In genomic region chrX:3948889-3949288, dm6 we compare ENCODE assay signal across 1 fruit fly cellular context.
TF ChIP-seq lines count a peak whose summit lies in the region.

Gene Vap33 (plus strand): TSS chrX:3948975.

TF ChIP-seq in whole organism, embryonic, 481 proteins besides CTCF, POLR2A, EP300 and RAD21 (continued from another document):
- TF ChIP-seq CG6791 (GFP tag; IDR thresholded peaks at IDR 0.05; lab: Robert Waterston, UW; ENCODE audit: partially characterized antibody) (peak; percentile 89), cas (GFP tag; IDR thresholded peaks at IDR 0.05; lab: Robert Waterston, UW) (no peak), CG10147 (GFP tag; optimal IDR thresholded peaks at IDR 0.05; lab: Kevin White, UChicago) (no peak), CG30020 (tag; optimal IDR thresholded peaks at IDR 0.05; lab: Kevin White, UChicago) (peak; percentile 0), nom (GFP tag; optimal IDR thresholded peaks at IDR 0.05; lab: Kevin White, UChicago) (no peak), ash1 (GFP tag; optimal IDR thresholded peaks at IDR 0.05; lab: Kevin White, UChicago) (no peak), CG32772 (GFP tag; IDR thresholded peaks at IDR 0.05; lab: Robert Waterston, UW) (peak; percentile 20; the same call in 1 of the 2 replicates), CG32532 (GFP tag; IDR thresholded peaks at IDR 0.05; lab: Robert Waterston, UW) (no peak), Optix (GFP tag; IDR thresholded peaks at IDR 0.05; lab: Robert Waterston, UW) (no peak), MBD-R2 (GFP tag; IDR thresholded peaks at IDR 0.05; lab: Robert Waterston, UW) (peak; percentile 50), phol (tag; optimal IDR thresholded peaks at IDR 0.05; lab: Kevin White, UChicago) (no peak), Jarid2 (GFP tag; optimal IDR thresholded peaks at IDR 0.05; lab: Kevin White, UChicago) (no peak), sug (tag; optimal IDR thresholded peaks at IDR 0.05; lab: Kevin White, UChicago) (no peak), CrebB (tag; optimal IDR thresholded peaks at IDR 0.05; lab: Kevin White, UChicago) (no peak), Atf3 (GFP tag; optimal IDR thresholded peaks at IDR 0.05; lab: Kevin White, UChicago) (no peak), stwl (tag; optimal IDR thresholded peaks at IDR 0.05; lab: Kevin White, UChicago) (peak; percentile 26), CG2129 (GFP tag; IDR thresholded peaks at IDR 0.05; lab: Robert Waterston, UW; ENCODE audit: partially characterized antibody) (peak; percentile 82), CG4820 (GFP tag; optimal IDR thresholded peaks at IDR 0.05; lab: Kevin White, UChicago) (no peak), MESR4 (GFP tag; optimal IDR thresholded peaks at IDR 0.05; lab: Kevin White, UChicago) (peak; percentile 57), CG13287 (GFP tag; IDR thresholded peaks at IDR 0.05; lab: Robert Waterston, UW; ENCODE audit: partially characterized antibody) (peak; percentile 91), mld (GFP tag; IDR thresholded peaks at IDR 0.05; lab: Robert Waterston, UW; ENCODE audit: partially characterized antibody) (peak; percentile 82; the same call in 2 of the 3 replicates), CG12236 (GFP tag; optimal IDR thresholded peaks at IDR 0.05; lab: Kevin White, UChicago) (no peak), cg (GFP tag; optimal IDR thresholded peaks at IDR 0.05; lab: Kevin White, UChicago) (peak; percentile 43), HLH4C (GFP tag; IDR thresholded peaks at IDR 0.05; lab: Robert Waterston, UW; ENCODE audit: partially characterized antibody) (peak; percentile 90), hbn (GFP tag; IDR thresholded peaks at IDR 0.05; lab: Robert Waterston, UW; ENCODE audit: partially characterized antibody) (peak; percentile 86), Gug (GFP tag; IDR thresholded peaks at IDR 0.05; lab: Robert Waterston, UW) (no peak), pzg (GFP tag; optimal IDR thresholded peaks at IDR 0.05; lab: Kevin White, UChicago) (peak; percentile 32), Xrp1 (GFP tag; IDR thresholded peaks at IDR 0.05; lab: Robert Waterston, UW) (0 out of 2 replicates have a peak, but pooled peaks have one; percentile 13), CG6272 (GFP tag; IDR thresholded peaks at IDR 0.05; lab: Robert Waterston, UW) (no peak), jing (GFP tag; optimal IDR thresholded peaks at IDR 0.05; lab: Kevin White, UChicago) (no peak), Doc3 (GFP tag; IDR thresholded peaks at IDR 0.05; lab: Robert Waterston, UW; ENCODE audit: partially characterized antibody) (peak; percentile 92), Sin3A (optimal IDR thresholded peaks at IDR 0.05; lab: Kevin White, UChicago) (peak; percentile 42), ham (GFP tag; IDR thresholded peaks at IDR 0.05; lab: Robert Waterston, UW) (no peak), gfzf (GFP tag; optimal IDR thresholded peaks at IDR 0.05; lab: Kevin White, UChicago) (no peak), slp2 (GFP tag; optimal IDR thresholded peaks at IDR 0.05; lab: Kevin White, UChicago) (no peak), en (GFP tag; optimal IDR thresholded peaks at IDR 0.05; lab: Kevin White, UChicago) (no peak), sqz (GFP tag; optimal IDR thresholded peaks at IDR 0.05; lab: Kevin White, UChicago) (peak; percentile 75), Fer1 (GFP tag; optimal IDR thresholded peaks at IDR 0.05; lab: Kevin White, UChicago) (no peak), Ets65A (GFP tag; lab: Kevin White, UChicago) (no peak), hth (optimal IDR thresholded peaks at IDR 0.05; lab: Kevin White, UChicago) (no peak), Opbp (GFP tag; IDR thresholded peaks at IDR 0.05; lab: Robert Waterston, UW; ENCODE audit: partially characterized antibody) (peak; percentile 89), z (GFP tag; IDR thresholded peaks at IDR 0.05; lab: Robert Waterston, UW) (no peak), CG11093 (GFP tag; IDR thresholded peaks at IDR 0.05; lab: Robert Waterston, UW) (no peak), row (GFP tag; IDR thresholded peaks at IDR 0.05; lab: Robert Waterston, UW) (peak; percentile 47; the same call in 1 of the 3 replicates), Sry-δ (GFP tag; optimal IDR thresholded peaks at IDR 0.05; lab: Kevin White, UChicago) (peak; percentile 83), so (GFP tag; IDR thresholded peaks at IDR 0.05; lab: Robert Waterston, UW) (no peak), exex (tag; optimal IDR thresholded peaks at IDR 0.05; lab: Kevin White, UChicago) (no peak), CG6765 (GFP tag; optimal IDR thresholded peaks at IDR 0.05; lab: Kevin White, UChicago) (no peak), unc-4 (GFP tag; IDR thresholded peaks at IDR 0.05; lab: Robert Waterston, UW; ENCODE audit: partially characterized antibody) (peak; percentile 90), run (tag; optimal IDR thresholded peaks at IDR 0.05; lab: Kevin White, UChicago) (no peak), Dip3 (GFP tag; optimal IDR thresholded peaks at IDR 0.05; lab: Kevin White, UChicago) (no peak), Oaz (GFP tag; IDR thresholded peaks at IDR 0.05; lab: Robert Waterston, UW) (no peak), inv (GFP tag; IDR thresholded peaks at IDR 0.05; lab: Robert Waterston, UW; ENCODE audit: partially characterized antibody) (peak; percentile 91), slbo (GFP tag; IDR thresholded peaks at IDR 0.05; lab: Robert Waterston, UW) (no peak), jigr1 (GFP tag; IDR thresholded peaks at IDR 0.05; lab: Robert Waterston, UW) (peak; percentile 67; the same call in 1 of the 3 replicates), CG7963 (GFP tag; IDR thresholded peaks at IDR 0.05; lab: Robert Waterston, UW; ENCODE audit: partially characterized antibody) (peak; percentile 80; the same call in 2 of the 3 replicates), sima (GFP tag; optimal IDR thresholded peaks at IDR 0.05; lab: Kevin White, UChicago) (no peak), CG10209 (GFP tag; optimal IDR thresholded peaks at IDR 0.05; lab: Kevin White, UChicago) (no peak), CG34224 (GFP tag; IDR thresholded peaks at IDR 0.05; lab: Robert Waterston, UW; ENCODE audit: partially characterized antibody) (peak; percentile 88), CG10462 (GFP tag; optimal IDR thresholded peaks at IDR 0.05; lab: Kevin White, UChicago) (no peak), vfl (GFP tag; optimal IDR thresholded peaks at IDR 0.05; lab: Kevin White, UChicago) (no peak), dysf (GFP tag; IDR thresholded peaks at IDR 0.05; lab: Robert Waterston, UW) (no peak), hb (GFP tag; IDR thresholded peaks at IDR 0.05; lab: Robert Waterston, UW; ENCODE audit: partially characterized antibody) (peak; percentile 93), ara (GFP tag; IDR thresholded peaks at IDR 0.05; lab: Robert Waterston, UW) (no peak), Taf1 (GFP tag; IDR thresholded peaks at IDR 0.05; lab: Robert Waterston, UW) (no peak), E2f2 (GFP tag; IDR thresholded peaks at IDR 0.05; lab: Robert Waterston, UW) (0 out of 2 replicates have a peak, but pooled peaks have one; percentile 12), chinmo (GFP tag; IDR thresholded peaks at IDR 0.05; lab: Robert Waterston, UW; ENCODE audit: partially characterized antibody) (peak; percentile 89), knrl (GFP tag; IDR thresholded peaks at IDR 0.05; lab: Robert Waterston, UW; ENCODE audit: partially characterized antibody) (peak; percentile 94), Myb (GFP tag; optimal IDR thresholded peaks at IDR 0.05; lab: Kevin White, UChicago) (no peak), Hmr (GFP tag; optimal IDR thresholded peaks at IDR 0.05; lab: Kevin White, UChicago) (no peak), CG2116 (GFP tag; optimal IDR thresholded peaks at IDR 0.05; lab: Kevin White, UChicago) (peak; percentile 42), bbx (GFP tag; IDR thresholded peaks at IDR 0.05; lab: Robert Waterston, UW; ENCODE audit: partially characterized antibody) (peak; percentile 93), CG16813 (GFP tag; IDR thresholded peaks at IDR 0.05; lab: Robert Waterston, UW; ENCODE audit: partially characterized antibody) (peak; percentile 92), sim (GFP tag; IDR thresholded peaks at IDR 0.05; lab: Robert Waterston, UW) (no peak), CG7271 (tag; optimal IDR thresholded peaks at IDR 0.05; lab: Kevin White, UChicago) (no peak), CG42726 (GFP tag; IDR thresholded peaks at IDR 0.05; lab: Robert Waterston, UW; ENCODE audit: partially characterized antibody) (peak; percentile 61; the same call in 1 of the 2 replicates), ato (GFP tag; IDR thresholded peaks at IDR 0.05; lab: Robert Waterston, UW; ENCODE audit: partially characterized antibody) (peak; percentile 78), tna (GFP tag; IDR thresholded peaks at IDR 0.05; lab: Robert Waterston, UW; ENCODE audit: partially characterized antibody) (peak; percentile 86)
